Worm (Caenorhabditis elegans) whole organism, mixed stage, embryonic: Measurements from ENCODE around the gene Y102E9.3.
A peak's percentile ranks its signal among the peaks of the same experiment; 100 is the strongest.

Source experiments
- M03D4.4 ChIP-seq: sonication (generic microtip); optimal IDR thresholded peaks from 2 replicates; lab custom pipeline; 2017; ENCODE audit warnings: mild to moderate bottlenecking, missing genetic modification characterization, missing compliant biosample characterization
- bed-3 ChIP-seq: fragments of 200-800 bp; sonication (Bioruptor generic); optimal IDR thresholded peaks from 3 replicates; lab custom pipeline; 2018; ENCODE audit warnings: mild to moderate bottlenecking, missing genetic modification characterization, moderate library complexity, missing compliant biosample characterization
- blmp-1 ChIP-seq: fragments of 150-350 bp; optimal IDR thresholded peaks from 2 replicates; lab custom pipeline; 2014; ENCODE audit warnings: missing biosample characterization, missing genetic modification characterization
- ceh-39 ChIP-seq: fragments of 150-350 bp; optimal IDR thresholded peaks from 2 replicates; lab custom pipeline; 2014; ENCODE audit warnings: missing biosample characterization, missing genetic modification characterization
- ceh-43 ChIP-seq: fragments of 200-800 bp; sonication (Bioruptor generic); optimal IDR thresholded peaks from 2 replicates; lab custom pipeline; 2018; ENCODE audit warnings: mild to moderate bottlenecking, missing genetic modification characterization, moderate library complexity, missing compliant biosample characterization
- ceh-83 ChIP-seq: fragments of 200-800 bp; sonication (Bioruptor generic); optimal IDR thresholded peaks from 2 replicates; lab custom pipeline; 2018; ENCODE audit warnings: mild to moderate bottlenecking, missing genetic modification characterization, missing compliant biosample characterization
- ces-1 ChIP-seq: fragments of 150-350 bp; optimal IDR thresholded peaks from 2 replicates; lab custom pipeline; 2014; ENCODE audit warnings: missing biosample characterization, missing genetic modification reagents, missing genetic modification characterization
- cnd-1 ChIP-seq: fragments of 200-800 bp; sonication (Bioruptor generic); optimal IDR thresholded peaks from 2 replicates; lab custom pipeline; 2018; ENCODE audit warnings: mild to moderate bottlenecking, missing genetic modification characterization, missing compliant biosample characterization
- drap-1 ChIP-seq: fragments of 200-800 bp; sonication (Bioruptor generic); optimal IDR thresholded peaks from 3 replicates; lab custom pipeline; 2018; ENCODE audit warnings: mild to moderate bottlenecking, missing genetic modification characterization, missing compliant biosample characterization
- elt-1 ChIP-seq: sonication (generic microtip); optimal IDR thresholded peaks from 2 replicates; lab custom pipeline; 2017; ENCODE audit warnings: missing genetic modification characterization, mild to moderate bottlenecking, missing compliant biosample characterization, antibody characterized with exemption, moderate library complexity, borderline replicate concordance; ENCODE audit not compliant: insufficient read depth
- elt-3 ChIP-seq: fragments of 150-350 bp; optimal IDR thresholded peaks from 2 replicates; lab custom pipeline; 2014; ENCODE audit warnings: missing biosample characterization, missing genetic modification characterization
- ham-2 ChIP-seq: fragments of 200-800 bp; sonication (Bioruptor generic); optimal IDR thresholded peaks from 2 replicates; lab custom pipeline; 2018; ENCODE audit warnings: mild to moderate bottlenecking, missing genetic modification characterization, missing compliant biosample characterization
- hlh-1 ChIP-seq: fragments of 150-350 bp; optimal IDR thresholded peaks from 2 replicates; lab custom pipeline; 2014; ENCODE audit warnings: missing biosample characterization, missing genetic modification reagents, missing genetic modification characterization
- lin-13 ChIP-seq: fragments of 150-350 bp; optimal IDR thresholded peaks from 2 replicates; lab custom pipeline; 2014; ENCODE audit warnings: missing biosample characterization, missing genetic modification characterization
- lin-32 ChIP-seq: fragments of 200-800 bp; sonication (Bioruptor generic); optimal IDR thresholded peaks from 2 replicates; lab custom pipeline; 2018; ENCODE audit warnings: mild to moderate bottlenecking, missing genetic modification characterization, missing compliant biosample characterization
- lsy-2 ChIP-seq: fragments of 150-350 bp; optimal IDR thresholded peaks from 2 replicates; lab custom pipeline; 2014; ENCODE audit warnings: missing biosample characterization, missing genetic modification characterization
- mab-5 ChIP-seq: fragments of 150-350 bp; optimal IDR thresholded peaks from 2 replicates; lab custom pipeline; 2014; ENCODE audit warnings: missing biosample characterization, missing genetic modification characterization
- mls-2 ChIP-seq: sonication (generic microtip); optimal IDR thresholded peaks from 2 replicates; lab custom pipeline; 2016; ENCODE audit warnings: mild to moderate bottlenecking, missing genetic modification characterization, moderate library complexity, missing compliant biosample characterization
- nhr-12 ChIP-seq: fragments of 150-350 bp; optimal IDR thresholded peaks from 2 replicates; lab custom pipeline; 2014; ENCODE audit warnings: missing biosample characterization, missing genetic modification characterization
- nhr-2 ChIP-seq: fragments of 150-350 bp; optimal IDR thresholded peaks from 2 replicates; lab custom pipeline; 2014; ENCODE audit warnings: missing biosample characterization, missing genetic modification characterization
- nhr-237 ChIP-seq: fragments of 150-350 bp; optimal IDR thresholded peaks from 2 replicates; lab custom pipeline; 2014; ENCODE audit warnings: missing biosample characterization, missing genetic modification characterization
- nhr-28 ChIP-seq: fragments of 150-350 bp; optimal IDR thresholded peaks from 2 replicates; lab custom pipeline; 2014; ENCODE audit warnings: missing biosample characterization, missing genetic modification characterization
- nhr-76 ChIP-seq: sonication (generic microtip); optimal IDR thresholded peaks from 2 replicates; lab custom pipeline; 2017; ENCODE audit warnings: missing biosample characterization, missing genetic modification characterization
- pha-4 ChIP-seq: fragments of 150-350 bp; optimal IDR thresholded peaks from 2 replicates; lab custom pipeline; 2018; ENCODE audit warnings: missing biosample characterization, missing genetic modification reagents, missing genetic modification characterization
- sem-2 ChIP-seq: fragments of 200-800 bp; sonication (Bioruptor generic); optimal IDR thresholded peaks from 2 replicates; lab custom pipeline; 2018; ENCODE audit warnings: mild to moderate bottlenecking, missing genetic modification characterization, missing compliant biosample characterization
- snpc-4 ChIP-seq: fragments of 150-350 bp; optimal IDR thresholded peaks from 2 replicates; lab custom pipeline; 2014; ENCODE audit warnings: missing biosample characterization, missing genetic modification characterization
- tbx-8 ChIP-seq: fragments of 200-800 bp; sonication (Bioruptor generic); optimal IDR thresholded peaks from 2 replicates; lab custom pipeline; 2018; ENCODE audit warnings: mild to moderate bottlenecking, missing genetic modification characterization, moderate library complexity, missing compliant biosample characterization
- unc-120 ChIP-seq: sonication (generic microtip); optimal IDR thresholded peaks from 2 replicates; lab custom pipeline; 2017; ENCODE audit warnings: missing genetic modification characterization, missing compliant biosample characterization; ENCODE audit not compliant: poor library complexity, severe bottlenecking
- unc-39 ChIP-seq: fragments of 150-350 bp; optimal IDR thresholded peaks from 2 replicates; lab custom pipeline; 2014; ENCODE audit warnings: missing biosample characterization, missing genetic modification characterization
- unc-62 ChIP-seq: fragments of 150-350 bp; optimal IDR thresholded peaks from 2 replicates; lab custom pipeline; 2014; ENCODE audit warnings: missing biosample characterization, missing genetic modification reagents, missing genetic modification characterization
- zip-8 ChIP-seq: fragments of 150-350 bp; optimal IDR thresholded peaks from 2 replicates; lab custom pipeline; 2014; ENCODE audit warnings: missing biosample characterization, missing genetic modification characterization
- ztf-11 ChIP-seq: fragments of 150-350 bp; optimal IDR thresholded peaks from 2 replicates; lab custom pipeline; 2014; ENCODE audit warnings: missing biosample characterization, missing genetic modification characterization

Gene Y102E9.3

ce11 chrIII:6734420-6734819 is at the start of gene Y102E9.3:
Gene Y102E9.3 (minus strand): TSS chrIII:6734520.
- no peak for TF ChIP-seq M03D4.4
- TF ChIP-seq bed-3 (GFP tag; lab: Kevin White, UChicago), result no peak
- no peak for TF ChIP-seq nhr-28 (tag; lab: Kevin White, UChicago)
- TF ChIP-seq unc-39, result no peak
- no peak for TF ChIP-seq ztf-11
- no peak for TF ChIP-seq mab-5
- no peak for TF ChIP-seq pha-4
- no peak for TF ChIP-seq lin-32 (GFP tag; lab: Kevin White, UChicago)
- TF ChIP-seq, all 35 proteins: peak for 0

ce11 chrIII:6756769-6757168 is 22.4 kb upstream of the Y102E9.3 start:
- TF ChIP-seq sem-2 (no peak), pha-4 (no peak), nhr-2 (tag; lab: Kevin White, UChicago) (no peak), blmp-1 (tag; lab: Kevin White, UChicago) (no peak), snpc-4 (tag; lab: Kevin White, UChicago) (no peak), nhr-76 (tag; lab: Kevin White, UChicago) (no peak), lin-32 (GFP tag; lab: Kevin White, UChicago) (no peak), elt-1 (tag; lab: Kevin White, UChicago) (no peak), elt-3 (tag; lab: Kevin White, UChicago) (no peak)

- TF ChIP-seq tbx-8 (GFP tag; lab: Kevin White, UChicago) (no peak), nhr-76 (tag; lab: Kevin White, UChicago) (no peak), ceh-83 (GFP tag; lab: Kevin White, UChicago) (no peak), unc-62 (no peak), drap-1 (GFP tag; lab: Kevin White, UChicago) (no peak), lsy-2 (no peak)
These were observed 18.3 kb upstream of the Y102E9.3 start for ce11 chrIII:6752612-6753011.

- TF ChIP-seq nhr-76 (tag; lab: Kevin White, UChicago) (no peak), pha-4 (no peak), lin-13 (no peak), ceh-39 (tag; lab: Kevin White, UChicago) (no peak), ztf-11 (no peak), ces-1 (GFP tag; lab: Kevin White, UChicago) (no peak), bed-3 (GFP tag; lab: Kevin White, UChicago) (no peak), elt-3 (tag; lab: Kevin White, UChicago) (no peak), drap-1 (GFP tag; lab: Kevin White, UChicago) (no peak), nhr-237 (tag; lab: Kevin White, UChicago) (no peak)
- TF ChIP-seq, all 35 proteins: peak for 0
These were observed 12.3 kb upstream of the Y102E9.3 start for ce11 chrIII:6746668-6747067.

ce11 chrIII:6746008-6746407 is 11.7 kb upstream of the Y102E9.3 start, which contains the start of gene dig-1:
Gene dig-1 (plus strand): TSS chrIII:6746308.
- TF ChIP-seq zip-8 (tag; lab: Kevin White, UChicago) (peak; percentile 21), mab-5 (no peak), lin-32 (GFP tag; lab: Kevin White, UChicago) (no peak), cnd-1 (no peak)
- TF ChIP-seq, all 35 proteins: peak for 1

- peak; percentile 61 for TF ChIP-seq unc-120 (tag; lab: Kevin White, UChicago)
- peak; percentile 76 for TF ChIP-seq unc-62
- TF ChIP-seq ceh-83 (GFP tag; lab: Kevin White, UChicago), result no peak
- peak; percentile 41 for TF ChIP-seq hlh-1 (tag; lab: Kevin White, UChicago)
- TF ChIP-seq nhr-28 (tag; lab: Kevin White, UChicago), result no peak
- no peak for TF ChIP-seq unc-39
- no peak for TF ChIP-seq elt-3 (tag; lab: Kevin White, UChicago)
- TF ChIP-seq nhr-76 (tag; lab: Kevin White, UChicago), result no peak
- no peak for TF ChIP-seq cnd-1
- TF ChIP-seq nhr-12, result no peak
- TF ChIP-seq ces-1 (GFP tag; lab: Kevin White, UChicago), result no peak
- no peak for TF ChIP-seq snpc-4 (tag; lab: Kevin White, UChicago)
- no peak for TF ChIP-seq lsy-2
- no peak for TF ChIP-seq elt-1 (tag; lab: Kevin White, UChicago)
- TF ChIP-seq M03D4.4, result no peak
- TF ChIP-seq sem-2, result no peak
- no peak for TF ChIP-seq ceh-43
- no peak for TF ChIP-seq ham-2 (GFP tag; lab: Kevin White, UChicago)
- no peak for TF ChIP-seq mls-2 (tag; lab: Kevin White, UChicago)
- TF ChIP-seq lin-13, result no peak
- TF ChIP-seq nhr-2 (tag; lab: Kevin White, UChicago), result no peak
- TF ChIP-seq pha-4, result no peak
- TF ChIP-seq mab-5, result no peak
- no peak for TF ChIP-seq tbx-8 (GFP tag; lab: Kevin White, UChicago)
- TF ChIP-seq nhr-237 (tag; lab: Kevin White, UChicago), result no peak
These were observed 8.3 kb upstream of the Y102E9.3 start for ce11 chrIII:6742597-6742996.
